Fruit fly (Drosophila melanogaster): ENCODE data around the gene boss.

Gene boss

DNA sequence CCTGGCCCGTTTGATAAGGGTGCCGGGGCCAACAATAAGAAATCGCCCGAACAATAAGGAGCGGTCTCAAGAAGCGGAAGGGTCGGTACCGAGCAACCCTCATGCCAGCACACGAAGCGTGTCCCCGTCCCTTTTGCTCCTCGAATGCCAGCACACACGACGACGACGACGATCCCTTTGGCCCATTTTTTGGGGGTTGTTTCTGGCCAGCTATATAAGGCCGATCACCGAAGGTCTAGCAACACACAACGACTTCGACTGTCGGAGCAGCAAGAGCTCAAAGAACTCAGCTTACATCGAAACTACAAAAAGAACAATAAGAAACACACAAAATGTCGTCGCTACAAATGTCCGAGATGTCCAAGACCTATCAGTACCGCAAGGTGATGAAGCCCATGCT lies 37.8 kb downstream of the boss start (continued):
- TF ChIP-seq pum (GFP tag; optimal IDR thresholded peaks at IDR 0.05) = no peak
- TF ChIP-seq psq (GFP tag; optimal IDR thresholded peaks at IDR 0.05) = no peak
- peak; percentile 88 for TF ChIP-seq D (optimal IDR thresholded peaks at IDR 0.05)
- TF ChIP-seq D (GFP tag; optimal IDR thresholded peaks at IDR 0.05) = no peak
- TF ChIP-seq Med (GFP tag) = peak; percentile 75
- no peak for TF ChIP-seq gsb-n (tag; optimal IDR thresholded peaks at IDR 0.05)
- no peak for TF ChIP-seq CG8290 (GFP tag; optimal IDR thresholded peaks at IDR 0.05)
- no peak for TF ChIP-seq CG8290 (tag; optimal IDR thresholded peaks at IDR 0.05)
- TF ChIP-seq gcm (GFP tag; optimal IDR thresholded peaks at IDR 0.05) = no peak
- no peak for TF ChIP-seq gfzf (GFP tag; optimal IDR thresholded peaks at IDR 0.05)
- peak; percentile 98 for TF ChIP-seq pros (GFP tag; optimal IDR thresholded peaks at IDR 0.05)
- TF ChIP-seq kni (GFP tag; optimal IDR thresholded peaks at IDR 0.05) = peak; percentile 65
- TF ChIP-seq Dp (GFP tag; optimal IDR thresholded peaks at IDR 0.05) = no peak
- no peak for TF ChIP-seq CG13296 (GFP tag; optimal IDR thresholded peaks at IDR 0.05)
- TF ChIP-seq Tbp (GFP tag; optimal IDR thresholded peaks at IDR 0.05) = peak; percentile 95
- TF ChIP-seq otp (GFP tag; IDR thresholded peaks at IDR 0.05) = no peak
- TF ChIP-seq sens (GFP tag) = peak; percentile 15

DNA sequence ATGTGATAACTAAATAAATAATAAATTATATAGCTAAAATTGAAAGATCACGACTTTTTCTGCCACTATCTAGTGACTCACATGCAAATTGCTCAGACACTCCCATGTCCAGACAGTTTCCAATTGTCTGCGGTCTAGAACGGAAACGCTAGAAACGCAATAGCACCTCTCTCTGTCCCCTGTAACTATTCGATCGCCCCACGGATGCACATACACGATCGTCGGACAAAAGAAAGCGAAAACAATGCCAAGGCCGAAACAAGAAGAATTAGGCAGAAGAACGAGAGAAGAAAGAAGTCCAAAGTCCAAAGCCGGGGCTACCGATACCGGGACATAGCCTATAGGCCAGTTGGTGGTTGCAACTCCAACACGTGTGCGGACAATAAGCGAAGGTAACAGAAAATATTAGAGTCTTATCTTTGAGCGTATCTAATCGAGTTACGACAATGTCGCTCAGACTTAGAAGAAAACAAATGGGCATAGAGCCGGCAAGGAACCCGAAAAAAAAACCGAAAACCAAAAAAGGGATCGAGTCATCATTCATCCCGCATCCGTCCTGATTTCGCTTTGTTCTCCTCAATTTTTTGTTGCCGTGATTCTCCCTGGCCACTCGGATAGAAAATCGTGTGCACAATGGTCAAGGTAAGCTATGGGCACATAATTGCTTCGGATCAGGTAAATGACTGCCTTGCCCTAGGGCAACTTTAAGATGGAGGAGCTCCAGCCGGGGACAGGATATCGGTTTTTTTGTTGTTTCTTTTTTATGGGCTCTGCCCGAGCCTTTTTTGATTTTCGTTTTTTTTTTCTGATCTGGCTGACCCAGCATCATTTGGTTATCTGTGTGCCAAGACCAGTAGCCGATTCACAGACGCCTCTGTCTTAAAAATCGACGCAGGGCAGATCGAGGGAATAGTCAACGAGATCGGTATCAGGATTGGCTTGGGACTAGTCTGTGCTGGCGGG lies 39.2 kb downstream of the boss start:
- TF ChIP-seq Dek (tag; optimal IDR thresholded peaks at IDR 0.05) = no peak
- TF ChIP-seq grn (GFP tag; optimal IDR thresholded peaks at IDR 0.05) = peak; percentile 81
- no peak for TF ChIP-seq cas (GFP tag; IDR thresholded peaks at IDR 0.05)
- TF ChIP-seq CG5180 (GFP tag; optimal IDR thresholded peaks at IDR 0.05) = peak; percentile 79
- TF ChIP-seq CG33557 (GFP tag; optimal IDR thresholded peaks at IDR 0.05) = peak; percentile 17
- no peak for TF ChIP-seq fu2 (GFP tag; optimal IDR thresholded peaks at IDR 0.05)
- TF ChIP-seq twi (tag; optimal IDR thresholded peaks at IDR 0.05) = peak; percentile 1
- TF ChIP-seq Adf1 (GFP tag; IDR thresholded peaks at IDR 0.05) = no peak
- no peak for TF ChIP-seq CG6175 (GFP tag; IDR thresholded peaks at IDR 0.05)
- no peak for TF ChIP-seq run (tag; optimal IDR thresholded peaks at IDR 0.05)
- peak; percentile 48 for TF ChIP-seq nom (GFP tag; optimal IDR thresholded peaks at IDR 0.05)
- peak; percentile 98 for TF ChIP-seq Blimp-1 (GFP tag; optimal IDR thresholded peaks at IDR 0.05)
- TF ChIP-seq row (GFP tag; IDR thresholded peaks at IDR 0.05) = 0 out of 3 replicates have a peak, but pooled peaks have one; percentile 9
- TF ChIP-seq CG8765 (GFP tag; IDR thresholded peaks at IDR 0.05) = no peak
- no peak for TF ChIP-seq amos (GFP tag; IDR thresholded peaks at IDR 0.05; ENCODE audit: partially characterized antibody)
- no peak for TF ChIP-seq CG1792 (GFP tag; optimal IDR thresholded peaks at IDR 0.05)
- peak; percentile 81 for TF ChIP-seq sqz (GFP tag; optimal IDR thresholded peaks at IDR 0.05)
- TF ChIP-seq CG15479 (GFP tag; optimal IDR thresholded peaks at IDR 0.05) = peak; percentile 13
- no peak for TF ChIP-seq tgo (GFP tag; IDR thresholded peaks at IDR 0.05)
- no peak for TF ChIP-seq mam (GFP tag; optimal IDR thresholded peaks at IDR 0.05)
- TF ChIP-seq dm (GFP tag; optimal IDR thresholded peaks at IDR 0.05) = no peak
- TF ChIP-seq pros (GFP tag; optimal IDR thresholded peaks at IDR 0.05) = peak; percentile 80
- TF ChIP-seq CG2116 (GFP tag; optimal IDR thresholded peaks at IDR 0.05) = no peak
- peak; percentile 75; the same call in 2 of the 3 replicates for TF ChIP-seq z (GFP tag; IDR thresholded peaks at IDR 0.05)
- TF ChIP-seq cato (GFP tag; optimal IDR thresholded peaks at IDR 0.05; ENCODE audit: borderline replicate concordance) = no peak
- no peak for TF ChIP-seq CG31224 (GFP tag; IDR thresholded peaks at IDR 0.05)
- peak; percentile 99 for TF ChIP-seq CG18476 (GFP tag; optimal IDR thresholded peaks at IDR 0.05)
- TF ChIP-seq kni (GFP tag; optimal IDR thresholded peaks at IDR 0.05) = peak; percentile 86
- TF ChIP-seq sens (GFP tag) = peak; percentile 78
- no peak for TF ChIP-seq CG2678 (tag; optimal IDR thresholded peaks at IDR 0.05)
- peak; percentile 90 for TF ChIP-seq HLHmδ (GFP tag; optimal IDR thresholded peaks at IDR 0.05)
- TF ChIP-seq gsb-n (tag; optimal IDR thresholded peaks at IDR 0.05) = peak; percentile 72
- TF ChIP-seq Hey (tag; optimal IDR thresholded peaks at IDR 0.05) = no peak
- no peak for TF ChIP-seq D19B (GFP tag; optimal IDR thresholded peaks at IDR 0.05)
- peak; percentile 43 for TF ChIP-seq Elba2 (GFP tag; optimal IDR thresholded peaks at IDR 0.05)
